Fruit fly (Drosophila melanogaster): ENCODE results near the gene CG34276.

DNA sequence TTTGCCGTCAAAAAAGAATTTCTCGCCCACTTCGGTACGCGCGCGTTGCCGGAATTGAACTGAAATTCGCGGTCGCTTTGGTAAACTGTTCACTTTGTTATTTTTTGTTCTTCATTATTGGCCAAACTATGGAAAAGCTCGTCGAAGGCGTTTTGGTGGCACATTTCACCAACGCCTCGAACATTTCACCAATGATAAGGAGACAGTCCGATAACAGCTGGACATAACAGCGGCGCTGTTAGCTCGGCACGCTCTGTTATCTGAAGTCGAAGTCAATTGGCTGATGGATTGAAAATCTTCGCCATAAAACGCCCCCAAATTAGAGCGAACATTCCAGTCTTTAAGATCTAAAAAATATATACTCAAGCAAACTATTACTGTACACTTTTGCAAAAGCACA, 29.5 kb upstream of the CG34276 start, which contains the start of gene CG14877:
- TF ChIP-seq psq (optimal IDR thresholded peaks at IDR 0.05) (no peak), h (optimal IDR thresholded peaks at IDR 0.05) (no peak)
